Fruit fly (Drosophila melanogaster) whole organism, embryonic: ENCODE results near the gene pkaap.

Source experiments
- BtbVII ChIP-seq: fragments of 200-800 bp; sonication (Bioruptor generic); optimal IDR thresholded peaks from 3 replicates; lab custom pipeline; 2017; ENCODE audit warnings: missing biosample characterization, mild to moderate bottlenecking, missing genetic modification characterization
- CG11093 ChIP-seq: fragments of 200-800 bp; sonication (Bioruptor generic); IDR thresholded peaks from 3 replicates; pipeline ENCODE4 v1.3.6; 2022; ENCODE audit warnings: missing biosample characterization, missing genetic modification characterization
- CG11398 ChIP-seq: fragments of 200-800 bp; sonication (Bioruptor generic); optimal IDR thresholded peaks from 2 replicates; lab custom pipeline; 2016; ENCODE audit warnings: missing biosample characterization, missing genetic modification characterization
- CG11560 ChIP-seq: fragments of 200-800 bp; sonication (Bioruptor generic); IDR thresholded peaks from 3 replicates; pipeline ENCODE4 v1.3.6; 2022; ENCODE audit warnings: missing biosample characterization, missing genetic modification characterization
- CG12219 ChIP-seq: fragments of 200-800 bp; sonication (Bioruptor generic); optimal IDR thresholded peaks from 3 replicates; lab custom pipeline; 2018; ENCODE audit warnings: missing biosample characterization, mild to moderate bottlenecking, missing genetic modification characterization
- CG12236 ChIP-seq: fragments of 200-800 bp; sonication (Bioruptor generic); optimal IDR thresholded peaks from 2 replicates; lab custom pipeline; 2016; ENCODE audit warnings: missing biosample characterization, missing genetic modification characterization
- CG1233 ChIP-seq: fragments of 200-800 bp; sonication (Bioruptor generic); optimal IDR thresholded peaks from 4 replicates; lab custom pipeline; 2018; ENCODE audit warnings: missing biosample characterization, mild to moderate bottlenecking, missing genetic modification characterization
- CG13296 ChIP-seq: fragments of 200-800 bp; sonication (Bioruptor generic); optimal IDR thresholded peaks from 3 replicates; lab custom pipeline; 2018; ENCODE audit warnings: missing biosample characterization, mild to moderate bottlenecking, missing genetic modification characterization
- CG14050 ChIP-seq: fragments of 200-800 bp; sonication (Bioruptor generic); IDR thresholded peaks from 3 replicates; pipeline ENCODE4 v1.3.6; 2022; ENCODE audit warnings: missing biosample characterization, missing genetic modification characterization
- CG2129 ChIP-seq: fragments of 200-800 bp; sonication (Bioruptor generic); IDR thresholded peaks from 2 replicates; pipeline ENCODE4 v1.3.6; 2022; ENCODE audit warnings: missing biosample characterization, missing genetic modification characterization; ENCODE audit not compliant: partially characterized antibody
- CG2678 ChIP-seq: fragments of 200-800 bp; sonication (Bioruptor generic); optimal IDR thresholded peaks from 3 replicates; lab custom pipeline; 2019; ENCODE audit warnings: missing biosample characterization, mild to moderate bottlenecking, missing genetic modification characterization, moderate library complexity
- CG30431 ChIP-seq: fragments of 200-800 bp; sonication (Bioruptor generic); optimal IDR thresholded peaks from 2 replicates; lab custom pipeline; 2017; ENCODE audit warnings: missing biosample characterization, missing genetic modification characterization
- CG3065 ChIP-seq: fragments of 200-800 bp; sonication (Bioruptor generic); optimal IDR thresholded peaks from 2 replicates; lab custom pipeline; 2016; ENCODE audit warnings: missing biosample characterization, missing genetic modification characterization
- CG31365 ChIP-seq: fragments of 200-800 bp; sonication (Bioruptor generic); optimal IDR thresholded peaks from 2 replicates; lab custom pipeline; 2018; ENCODE audit warnings: missing biosample characterization, mild to moderate bottlenecking, missing genetic modification characterization
- CG3726 ChIP-seq: fragments of 200-800 bp; sonication (Bioruptor generic); IDR thresholded peaks from 3 replicates; pipeline ENCODE4, ENCODE4 v1.3.6; 2022; ENCODE audit warnings: missing biosample characterization, missing genetic modification characterization
- CG4617 ChIP-seq: fragments of 200-800 bp; sonication (Bioruptor generic); optimal IDR thresholded peaks from 3 replicates; lab custom pipeline; 2016; ENCODE audit warnings: missing biosample characterization, missing genetic modification characterization, borderline replicate concordance
- CG6654 ChIP-seq: fragments of 200-800 bp; sonication (Bioruptor generic); optimal IDR thresholded peaks from 2 replicates; lab custom pipeline; 2017; ENCODE audit warnings: missing biosample characterization, mild to moderate bottlenecking, missing genetic modification characterization
- CG8281 ChIP-seq: fragments of 200-800 bp; sonication (Bioruptor generic); optimal IDR thresholded peaks from 2 replicates; lab custom pipeline; 2018; ENCODE audit warnings: missing biosample characterization, mild to moderate bottlenecking, missing genetic modification characterization, moderate library complexity
- CG8290 ChIP-seq, 3 experiments: fragments of 200-800 bp; sonication (Bioruptor generic); optimal IDR thresholded peaks; 2 replicates each; lab custom pipeline; 2016 to 2019; ENCODE audit warnings: missing biosample characterization in 3 of 3, missing genetic modification characterization in 3 of 3, mild to moderate bottlenecking in 2 of 3, moderate library complexity in 1 of 3
- CG9609 ChIP-seq: fragments of 200-800 bp; sonication (Bioruptor generic); optimal IDR thresholded peaks from 3 replicates; lab custom pipeline; 2016; ENCODE audit warnings: missing biosample characterization, missing genetic modification characterization
- CTCF ChIP-seq: fragments of 200-800 bp; sonication (Bioruptor generic); optimal IDR thresholded peaks from 2 replicates; lab custom pipeline; 2017; ENCODE audit warnings: missing biosample characterization, mild to moderate bottlenecking, missing genetic modification characterization, moderate library complexity
- Doc2 ChIP-seq: fragments of 200-800 bp; sonication (Bioruptor generic); IDR thresholded peaks from 2 replicates; pipeline ENCODE4 v1.3.6; 2022; ENCODE audit warnings: missing biosample characterization, missing genetic modification characterization
- HLH4C ChIP-seq: fragments of 200-800 bp; sonication (Bioruptor generic); IDR thresholded peaks from 3 replicates; pipeline ENCODE4 v1.3.6; 2022; ENCODE audit warnings: missing biosample characterization, missing genetic modification characterization; ENCODE audit not compliant: partially characterized antibody
- MTF-1 ChIP-seq: fragments of 200-800 bp; sonication (Bioruptor generic); optimal IDR thresholded peaks from 2 replicates; lab custom pipeline; 2018; ENCODE audit warnings: missing biosample characterization, mild to moderate bottlenecking, missing genetic modification characterization, borderline replicate concordance
- Mrtf ChIP-seq: fragments of 200-800 bp; sonication (Bioruptor generic); IDR thresholded peaks from 3 replicates; pipeline ENCODE4 v1.3.6; 2022; ENCODE audit warnings: missing biosample characterization, missing genetic modification characterization
- NK7.1 ChIP-seq: fragments of 200-800 bp; sonication (Bioruptor generic); optimal IDR thresholded peaks from 3 replicates; lab custom pipeline; 2016; ENCODE audit warnings: missing biosample characterization, missing genetic modification characterization
- Spps ChIP-seq: fragments of 200-800 bp; sonication (Bioruptor generic); optimal IDR thresholded peaks from 2 replicates; lab custom pipeline; 2018; ENCODE audit warnings: missing biosample characterization, mild to moderate bottlenecking, missing genetic modification characterization
- Sry-β ChIP-seq: fragments of 200-800 bp; sonication (Bioruptor generic); optimal IDR thresholded peaks from 2 replicates; lab custom pipeline; 2018; ENCODE audit warnings: missing biosample characterization, mild to moderate bottlenecking, missing genetic modification characterization, moderate library complexity
- Xrp1 ChIP-seq: fragments of 200-800 bp; sonication (Bioruptor generic); IDR thresholded peaks from 2 replicates; pipeline ENCODE4 v1.3.6; 2022; ENCODE audit warnings: missing biosample characterization, missing genetic modification characterization
- br ChIP-seq: fragments of >200 bp; optimal IDR thresholded peaks from 2 replicates; lab custom pipeline; 2017
- cad ChIP-seq: fragments of >200 bp; optimal IDR thresholded peaks from 2 replicates; lab custom pipeline; 2017; ENCODE audit warnings: missing biosample characterization, missing genetic modification characterization
- chm ChIP-seq: fragments of 200-800 bp; sonication (Bioruptor generic); IDR thresholded peaks from 2 replicates; pipeline ENCODE4 v1.3.6; 2022; ENCODE audit warnings: missing biosample characterization, missing genetic modification characterization
- dysf ChIP-seq: fragments of 200-800 bp; sonication (Bioruptor generic); IDR thresholded peaks from 3 replicates; pipeline ENCODE4 v1.3.6; 2022; ENCODE audit warnings: missing biosample characterization, missing genetic modification characterization
- fu2 ChIP-seq: fragments of 200-800 bp; sonication (Bioruptor generic); optimal IDR thresholded peaks from 2 replicates; lab custom pipeline; 2016; ENCODE audit warnings: missing biosample characterization, missing genetic modification characterization
- gfzf ChIP-seq: fragments of 200-800 bp; sonication (Bioruptor generic); optimal IDR thresholded peaks from 2 replicates; lab custom pipeline; 2016; ENCODE audit warnings: missing biosample characterization, mild to moderate bottlenecking, missing genetic modification characterization, moderate library complexity
- grau ChIP-seq: fragments of 200-800 bp; optimal IDR thresholded peaks from 3 replicates; lab custom pipeline; 2019; ENCODE audit warnings: missing biosample characterization, mild to moderate bottlenecking, missing genetic modification characterization, moderate library complexity
- gsb-n ChIP-seq: fragments of 200-800 bp; sonication (Bioruptor generic); optimal IDR thresholded peaks from 3 replicates; lab custom pipeline; 2018; ENCODE audit warnings: missing biosample characterization, mild to moderate bottlenecking, missing genetic modification characterization
- h ChIP-seq: fragments of >200 bp; optimal IDR thresholded peaks from 2 replicates; lab custom pipeline; 2017
- hbn ChIP-seq: fragments of 200-800 bp; sonication (Bioruptor generic); IDR thresholded peaks from 2 replicates; pipeline ENCODE4 v1.3.6; 2022; ENCODE audit warnings: missing biosample characterization, missing genetic modification characterization; ENCODE audit not compliant: partially characterized antibody
- knrl ChIP-seq: fragments of 200-800 bp; sonication (Bioruptor generic); IDR thresholded peaks from 3 replicates; pipeline ENCODE4 v1.3.6; 2022; ENCODE audit warnings: missing biosample characterization, missing genetic modification characterization; ENCODE audit not compliant: partially characterized antibody
- lab ChIP-seq: fragments of 200-800 bp; sonication (Bioruptor generic); optimal IDR thresholded peaks from 3 replicates; lab custom pipeline; 2017; ENCODE audit warnings: missing biosample characterization, missing genetic modification characterization, mild to moderate bottlenecking, moderate library complexity, missing genetic modification reagents
- lmd ChIP-seq: fragments of 200-800 bp; sonication (Bioruptor generic); IDR thresholded peaks from 2 replicates; pipeline ENCODE4 v1.3.6; 2022; ENCODE audit warnings: missing biosample characterization, missing genetic modification characterization
- lola ChIP-seq, 3 experiments: fragments of >200 bp in 2 of 3; fragments of 200-800 bp in 1 of 3; sonication (Bioruptor generic) in 1 of 3; optimal IDR thresholded peaks; 2 replicates each; lab custom pipeline; 2017 to 2019; ENCODE audit warnings: missing biosample characterization in 3 of 3, missing genetic modification characterization in 3 of 3, mild to moderate bottlenecking in 1 of 3, moderate library complexity in 1 of 3
- nmo ChIP-seq: fragments of 200-800 bp; sonication (Bioruptor generic); optimal IDR thresholded peaks from 2 replicates; lab custom pipeline; 2018; ENCODE audit warnings: missing biosample characterization, mild to moderate bottlenecking, missing genetic modification characterization, moderate library complexity
- otp ChIP-seq: fragments of 200-800 bp; sonication (Bioruptor generic); IDR thresholded peaks from 3 replicates; pipeline ENCODE4, ENCODE4 v1.3.6; 2022; ENCODE audit warnings: missing biosample characterization, missing genetic modification characterization
- pan ChIP-seq, 4 experiments: fragments of >200 bp in 3 of 4; fragments of 200-800 bp in 1 of 4; sonication (Bioruptor generic) in 1 of 4; optimal IDR thresholded peaks in 3 of 4; IDR thresholded peaks in 1 of 4; 2 replicates each; pipeline versions ENCODE4 v1.3.6 to Lab custom; 2017 to 2022; ENCODE audit warnings: missing biosample characterization in 2 of 4, missing genetic modification characterization in 2 of 4, mixed read lengths in 1 of 4
- pfk ChIP-seq: fragments of 200-800 bp; sonication (Bioruptor generic); optimal IDR thresholded peaks from 2 replicates; lab custom pipeline; 2018; ENCODE audit warnings: missing biosample characterization, mild to moderate bottlenecking, missing genetic modification characterization, moderate library complexity
- pita ChIP-seq: fragments of 200-800 bp; sonication (Bioruptor generic); optimal IDR thresholded peaks from 2 replicates; lab custom pipeline; 2017; ENCODE audit warnings: missing biosample characterization, mild to moderate bottlenecking, missing genetic modification characterization
- scrt ChIP-seq: fragments of 200-800 bp; sonication (Bioruptor generic); optimal IDR thresholded peaks from 2 replicates; lab custom pipeline; 2018; ENCODE audit warnings: missing biosample characterization, mild to moderate bottlenecking, missing genetic modification characterization, moderate library complexity
- unpg ChIP-seq: fragments of 200-800 bp; sonication (Bioruptor generic); optimal IDR thresholded peaks from 3 replicates; lab custom pipeline; 2018; ENCODE audit warnings: missing biosample characterization, mild to moderate bottlenecking, missing genetic modification characterization, moderate library complexity
- zf30C ChIP-seq: fragments of 200-800 bp; sonication (Bioruptor generic); optimal IDR thresholded peaks from 3 replicates; lab custom pipeline; 2018; ENCODE audit warnings: missing biosample characterization, mild to moderate bottlenecking, missing genetic modification characterization

pkaap gene

dm6 chr2L:16275809-16276178, 12.3 kb upstream of the pkaap start (continued):
- TF ChIP-seq CG3065 (GFP tag; lab: Kevin White, UChicago): no peak
- TF ChIP-seq pita (GFP tag; lab: Kevin White, UChicago): no peak
- no peak for TF ChIP-seq CG11398 (GFP tag; lab: Kevin White, UChicago)
- no peak for TF ChIP-seq CG8290 (GFP tag; optimal IDR thresholded peaks at IDR 0.05; lab: Kevin White, UChicago)
- no peak for TF ChIP-seq CG8290 (tag; optimal IDR thresholded peaks at IDR 0.05; lab: Kevin White, UChicago)
- peak; percentile 38; the same call in 1 of the 2 replicates for TF ChIP-seq Xrp1
- TF ChIP-seq CG31365 (tag; lab: Kevin White, UChicago): no peak
- TF ChIP-seq Mrtf (GFP tag; lab: Robert Waterston, UW): no peak
- no peak for TF ChIP-seq fu2
- no peak for TF ChIP-seq CG6654 (GFP tag; lab: Kevin White, UChicago)
- TF ChIP-seq gfzf (GFP tag; lab: Kevin White, UChicago): no peak
- TF ChIP-seq CG9609 (GFP tag; lab: Kevin White, UChicago): no peak
- TF ChIP-seq scrt: peak; percentile 50
- no peak for TF ChIP-seq Spps
- TF ChIP-seq HLH4C (GFP tag; lab: Robert Waterston, UW): no peak
- TF ChIP-seq br (lab: Kevin White, UChicago): no peak
- peak; percentile 90 for TF ChIP-seq CTCF
- peak; percentile 68 for TF ChIP-seq dysf (GFP tag; lab: Robert Waterston, UW)
- no peak for TF ChIP-seq cad (GFP tag; lab: Kevin White, UChicago)
- TF ChIP-seq CG3726: no peak
- TF ChIP-seq lmd (GFP tag; lab: Robert Waterston, UW): peak; percentile 51
- TF ChIP-seq unpg (GFP tag; lab: Kevin White, UChicago): peak; percentile 55
- peak; percentile 28 for TF ChIP-seq CG30431 (GFP tag; lab: Kevin White, UChicago)
- TF ChIP-seq CG1233: peak; percentile 35
- no peak for TF ChIP-seq otp
- TF ChIP-seq CG14050 (GFP tag; lab: Robert Waterston, UW): no peak
- TF ChIP-seq chm: no peak
- TF ChIP-seq knrl: no peak
- peak in 1 of 3 experiments; percentile 28 for TF ChIP-seq lola (GFP tag; optimal IDR thresholded peaks at IDR 0.05; lab: Kevin White, UChicago)
- no peak for TF ChIP-seq pfk
- peak; percentile 53 for TF ChIP-seq nmo
- TF ChIP-seq CG8281: no peak
- peak; percentile 29 for TF ChIP-seq CG13296 (GFP tag; lab: Kevin White, UChicago)
- peak; percentile 81 for TF ChIP-seq lab (GFP tag; lab: Kevin White, UChicago)
- no peak for TF ChIP-seq h (lab: Kevin White, UChicago)
- TF ChIP-seq NK7.1 (GFP tag; lab: Kevin White, UChicago): no peak
- no peak for TF ChIP-seq hbn (GFP tag; lab: Robert Waterston, UW)
- TF ChIP-seq CG4617 (GFP tag; lab: Kevin White, UChicago): no peak
- no peak for TF ChIP-seq MTF-1 (GFP tag; lab: Kevin White, UChicago)
- no peak for TF ChIP-seq CG11560 (tag; lab: Robert Waterston, UW)
- no peak for TF ChIP-seq CG12236 (GFP tag; lab: Kevin White, UChicago)
- TF ChIP-seq pan (optimal IDR thresholded peaks at IDR 0.05; lab: Kevin White, UChicago): no peak
- TF ChIP-seq pan (GFP tag; optimal IDR thresholded peaks at IDR 0.05 in 1 of 2, IDR thresholded peaks at IDR 0.05 in 1 of 2): peak in 1 of 2 experiments; percentile 58
- peak; percentile 64 for TF ChIP-seq grau (tag; lab: Kevin White, UChicago)
- TF ChIP-seq Sry-β (GFP tag; lab: Kevin White, UChicago): no peak
- no peak for TF ChIP-seq CG2129 (GFP tag; lab: Robert Waterston, UW)
- no peak for TF ChIP-seq Doc2 (GFP tag; lab: Robert Waterston, UW)
- TF ChIP-seq gsb-n (tag; lab: Kevin White, UChicago): peak; percentile 2
- no peak for TF ChIP-seq CG11093
- no peak for TF ChIP-seq zf30C (GFP tag; lab: Kevin White, UChicago)
- TF ChIP-seq CG2678 (tag; lab: Kevin White, UChicago): peak; percentile 75
- peak; percentile 56 for TF ChIP-seq BtbVII (GFP tag; lab: Kevin White, UChicago)
- peak; percentile 21 for TF ChIP-seq CG12219 (GFP tag; lab: Kevin White, UChicago)
